Fruit fly (Drosophila melanogaster) whole organism, embryonic: ENCODE data around the gene Pex7.

Source experiments
- Abd-B ChIP-seq: fragments of 200-800 bp; sonication (Bioruptor generic); optimal IDR thresholded peaks from 2 replicates; lab custom pipeline; 2018; ENCODE audit warnings: missing biosample characterization, mild to moderate bottlenecking, missing genetic modification characterization, moderate library complexity
- CG10209 ChIP-seq: fragments of 200-800 bp; sonication (Bioruptor generic); optimal IDR thresholded peaks from 3 replicates; lab custom pipeline; 2017; ENCODE audit warnings: missing biosample characterization, mild to moderate bottlenecking, missing genetic modification characterization, missing genetic modification reagents
- CG10462 ChIP-seq: fragments of 200-800 bp; sonication (Bioruptor generic); optimal IDR thresholded peaks from 2 replicates; lab custom pipeline; 2016; ENCODE audit warnings: missing biosample characterization, missing genetic modification characterization
- CG10543 ChIP-seq: fragments of 200-800 bp; sonication (Bioruptor generic); optimal IDR thresholded peaks from 3 replicates; lab custom pipeline; 2017; ENCODE audit warnings: missing biosample characterization, mild to moderate bottlenecking, missing genetic modification characterization, moderate library complexity
- CG10979 ChIP-seq: fragments of 200-800 bp; sonication (Bioruptor generic); optimal IDR thresholded peaks from 2 replicates; lab custom pipeline; 2018; ENCODE audit warnings: missing biosample characterization, mild to moderate bottlenecking, missing genetic modification characterization, moderate library complexity
- CG11456 ChIP-seq: fragments of 200-800 bp; sonication (Bioruptor generic); IDR thresholded peaks from 3 replicates; pipeline ENCODE4 v1.3.6; 2022; ENCODE audit warnings: missing biosample characterization, missing genetic modification characterization
- CG12104 ChIP-seq: fragments of 200-800 bp; sonication (Bioruptor generic); optimal IDR thresholded peaks from 3 replicates; lab custom pipeline; 2016; ENCODE audit warnings: missing biosample characterization, missing genetic modification characterization
- CG12299 ChIP-seq: fragments of 200-800 bp; sonication (Bioruptor generic); optimal IDR thresholded peaks from 2 replicates; lab custom pipeline; 2018; ENCODE audit warnings: missing biosample characterization, mild to moderate bottlenecking, missing genetic modification characterization
- CG1233 ChIP-seq: fragments of 200-800 bp; sonication (Bioruptor generic); optimal IDR thresholded peaks from 4 replicates; lab custom pipeline; 2018; ENCODE audit warnings: missing biosample characterization, mild to moderate bottlenecking, missing genetic modification characterization
- CG13424 ChIP-seq: fragments of 200-800 bp; sonication (Bioruptor generic); optimal IDR thresholded peaks from 2 replicates; lab custom pipeline; 2019; ENCODE audit warnings: missing biosample characterization, mild to moderate bottlenecking, missing genetic modification characterization, moderate library complexity
- CG14014 ChIP-seq: fragments of 200-800 bp; sonication (Bioruptor generic); IDR thresholded peaks from 2 replicates; pipeline ENCODE4 v1.3.6; 2022; ENCODE audit warnings: missing biosample characterization, missing genetic modification characterization
- CG14050 ChIP-seq: fragments of 200-800 bp; sonication (Bioruptor generic); IDR thresholded peaks from 3 replicates; pipeline ENCODE4 v1.3.6; 2022; ENCODE audit warnings: missing biosample characterization, missing genetic modification characterization
- CG15011 ChIP-seq: fragments of 200-800 bp; sonication (Bioruptor generic); optimal IDR thresholded peaks from 3 replicates; lab custom pipeline; 2018; ENCODE audit warnings: missing biosample characterization, mild to moderate bottlenecking, missing genetic modification characterization
- CG17359 ChIP-seq: fragments of 200-800 bp; sonication (Bioruptor generic); optimal IDR thresholded peaks from 3 replicates; lab custom pipeline; 2018; ENCODE audit warnings: missing biosample characterization, mild to moderate bottlenecking, missing genetic modification characterization, moderate library complexity
- CG18476 ChIP-seq: fragments of 200-800 bp; sonication (Bioruptor generic); optimal IDR thresholded peaks from 2 replicates; lab custom pipeline; 2016; ENCODE audit warnings: missing biosample characterization, mild to moderate bottlenecking, missing genetic modification characterization
- CG2116 ChIP-seq: fragments of 200-800 bp; sonication (Bioruptor generic); optimal IDR thresholded peaks from 3 replicates; lab custom pipeline; 2018; ENCODE audit warnings: missing biosample characterization, mild to moderate bottlenecking, missing genetic modification characterization
- CG2202 ChIP-seq: fragments of 200-800 bp; sonication (Bioruptor generic); optimal IDR thresholded peaks from 2 replicates; lab custom pipeline; 2018; ENCODE audit warnings: missing biosample characterization, mild to moderate bottlenecking, missing genetic modification characterization
- CG6765 ChIP-seq: fragments of 200-800 bp; sonication (Bioruptor generic); optimal IDR thresholded peaks from 3 replicates; lab custom pipeline; 2017; ENCODE audit warnings: missing biosample characterization, mild to moderate bottlenecking, missing genetic modification characterization
- CG7556 ChIP-seq: fragments of 200-800 bp; sonication (Bioruptor generic); optimal IDR thresholded peaks from 2 replicates; lab custom pipeline; 2017; ENCODE audit warnings: missing biosample characterization, mild to moderate bottlenecking, missing genetic modification characterization
- CG7786 ChIP-seq: fragments of 200-800 bp; sonication (Bioruptor generic); optimal IDR thresholded peaks from 2 replicates; lab custom pipeline; 2016; ENCODE audit warnings: missing biosample characterization, missing genetic modification characterization
- Fer2 ChIP-seq: fragments of 200-800 bp; sonication (Bioruptor generic); optimal IDR thresholded peaks from 2 replicates; lab custom pipeline; 2018; ENCODE audit warnings: missing biosample characterization, mild to moderate bottlenecking, missing genetic modification characterization, moderate library complexity
- H2.0 ChIP-seq: fragments of 200-800 bp; sonication (Bioruptor generic); IDR thresholded peaks from 2 replicates; pipeline ENCODE4 v1.3.6; 2022; ENCODE audit warnings: missing biosample characterization, missing genetic modification characterization
- HHEX ChIP-seq: fragments of 200-800 bp; sonication (Bioruptor generic); optimal IDR thresholded peaks from 3 replicates; lab custom pipeline; 2017; ENCODE audit warnings: missing biosample characterization, mild to moderate bottlenecking, missing genetic modification characterization, missing genetic modification reagents
- Hmr ChIP-seq: fragments of 200-800 bp; sonication (Bioruptor generic); optimal IDR thresholded peaks from 3 replicates; lab custom pipeline; 2017; ENCODE audit warnings: mild to moderate bottlenecking, missing biosample characterization, missing genetic modification reagents, missing genetic modification characterization
- Lhr ChIP-seq: fragments of 200-800 bp; sonication (Bioruptor generic); optimal IDR thresholded peaks from 3 replicates; lab custom pipeline; 2017; ENCODE audit warnings: mild to moderate bottlenecking, missing biosample characterization, missing genetic modification reagents, missing genetic modification characterization
- Med ChIP-seq: fragments of 200-800 bp; sonication (Bioruptor generic); peaks from one replicate; lab custom pipeline; 2016; ENCODE audit warnings: missing biosample characterization, missing genetic modification characterization, mild to moderate bottlenecking, inconsistent platforms, moderate library complexity
- Mrtf ChIP-seq: fragments of 200-800 bp; sonication (Bioruptor generic); IDR thresholded peaks from 3 replicates; pipeline ENCODE4 v1.3.6; 2022; ENCODE audit warnings: missing biosample characterization, missing genetic modification characterization
- Side ChIP-seq: fragments of 200-800 bp; sonication (Bioruptor generic); optimal IDR thresholded peaks from 2 replicates; lab custom pipeline; 2016; ENCODE audit warnings: missing biosample characterization, missing genetic modification characterization
- Vsx1 ChIP-seq: fragments of 200-800 bp; sonication (Bioruptor generic); optimal IDR thresholded peaks from 2 replicates; lab custom pipeline; 2017; ENCODE audit warnings: missing biosample characterization, mild to moderate bottlenecking, missing genetic modification characterization, missing genetic modification reagents
- YL-1 ChIP-seq: fragments of 200-800 bp; sonication (Bioruptor generic); optimal IDR thresholded peaks from 3 replicates; lab custom pipeline; 2017; ENCODE audit warnings: missing biosample characterization, mild to moderate bottlenecking, missing genetic modification characterization
- dpn ChIP-seq, 2 experiments: fragments of 200-800 bp; sonication (Bioruptor generic); optimal IDR thresholded peaks; 3 replicates each; lab custom pipeline; 2016; ENCODE audit warnings: missing biosample characterization in 2 of 2, missing genetic modification characterization in 2 of 2
- en ChIP-seq: fragments of 200-800 bp; sonication (Bioruptor generic); optimal IDR thresholded peaks from 2 replicates; lab custom pipeline; 2016; ENCODE audit warnings: missing biosample characterization, missing genetic modification characterization
- hkb ChIP-seq, 2 experiments: fragments of 200-800 bp in 1 of 2; fragments of >200 bp in 1 of 2; sonication (Bioruptor generic) in 1 of 2; IDR thresholded peaks in 1 of 2; optimal IDR thresholded peaks in 1 of 2; 2 replicates each; pipeline versions ENCODE4 v1.3.6 to Lab custom; 2017 to 2022; ENCODE audit warnings: missing biosample characterization in 1 of 2, missing genetic modification characterization in 1 of 2
- lab ChIP-seq: fragments of 200-800 bp; sonication (Bioruptor generic); optimal IDR thresholded peaks from 3 replicates; lab custom pipeline; 2017; ENCODE audit warnings: missing biosample characterization, missing genetic modification characterization, mild to moderate bottlenecking, moderate library complexity, missing genetic modification reagents
- mirr ChIP-seq: fragments of 200-800 bp; sonication (Bioruptor generic); optimal IDR thresholded peaks from 3 replicates; lab custom pipeline; 2018; ENCODE audit warnings: missing biosample characterization, mild to moderate bottlenecking, missing genetic modification characterization
- org-1 ChIP-seq: fragments of 200-800 bp; sonication (Bioruptor generic); optimal IDR thresholded peaks from 2 replicates; lab custom pipeline; 2017; ENCODE audit warnings: missing biosample characterization, missing genetic modification characterization
- peb ChIP-seq: fragments of 200-800 bp; sonication (Bioruptor generic); IDR thresholded peaks from 2 replicates; pipeline ENCODE4 v1.3.6; 2022; ENCODE audit warnings: missing biosample characterization, missing genetic modification characterization
- ranshi ChIP-seq: fragments of 200-800 bp; sonication (Bioruptor generic); IDR thresholded peaks from 2 replicates; pipeline ENCODE4 v1.3.6; 2022; ENCODE audit warnings: missing biosample characterization, missing genetic modification characterization
- scrt ChIP-seq: fragments of 200-800 bp; sonication (Bioruptor generic); optimal IDR thresholded peaks from 2 replicates; lab custom pipeline; 2018; ENCODE audit warnings: missing biosample characterization, mild to moderate bottlenecking, missing genetic modification characterization, moderate library complexity
- sens ChIP-seq: fragments of 200-800 bp; sonication (Bioruptor generic); peaks from one replicate; lab custom pipeline; 2016; ENCODE audit warnings: missing biosample characterization, missing genetic modification characterization
- sisA ChIP-seq: fragments of 200-800 bp; sonication (Bioruptor generic); IDR thresholded peaks from 2 replicates; pipeline ENCODE4 v1.3.6; 2022; ENCODE audit warnings: missing biosample characterization, missing genetic modification characterization
- so ChIP-seq: fragments of 200-800 bp; sonication (Bioruptor generic); IDR thresholded peaks from 3 replicates; pipeline ENCODE4 v1.3.6; 2022; ENCODE audit warnings: missing biosample characterization, missing genetic modification characterization

The Pex7 gene

DNA sequence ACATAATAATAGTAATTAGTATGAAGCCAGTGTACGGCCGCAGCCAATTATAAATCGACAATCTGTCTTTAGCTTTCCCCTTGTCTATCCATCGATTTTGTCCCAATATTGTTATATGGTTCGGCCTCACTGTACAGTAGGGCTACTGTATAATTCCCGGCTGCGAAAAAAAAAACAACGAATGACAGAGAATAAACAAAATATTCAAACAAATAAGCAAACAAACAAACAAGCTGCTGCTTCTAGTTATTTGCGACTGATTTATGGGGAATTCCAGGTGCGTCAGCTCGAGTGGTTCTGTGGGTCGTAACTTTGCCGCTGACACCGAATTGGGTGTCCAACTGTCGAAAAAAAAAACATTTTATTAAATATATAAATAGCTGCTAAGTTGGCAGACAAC lies 42.7 kb downstream of the Pex7 start (continued):
- TF ChIP-seq ranshi (GFP tag; lab: Robert Waterston, UW) (no peak), YL-1 (GFP tag; lab: Kevin White, UChicago) (no peak), CG7786 (GFP tag; lab: Kevin White, UChicago) (no peak), CG2202 (no peak), so (GFP tag; lab: Robert Waterston, UW) (0 out of 3 replicates have a peak, but pooled peaks have one; percentile 32), CG10462 (GFP tag; lab: Kevin White, UChicago) (no peak), CG6765 (GFP tag; lab: Kevin White, UChicago) (peak; percentile 20), CG10209 (GFP tag; lab: Kevin White, UChicago) (peak; percentile 45), CG2116 (GFP tag; lab: Kevin White, UChicago) (no peak), CG18476 (peak; percentile 4), Lhr (GFP tag; lab: Kevin White, UChicago) (no peak), CG1233 (GFP tag; lab: Kevin White, UChicago) (peak; percentile 65), Hmr (GFP tag; lab: Kevin White, UChicago) (peak; percentile 73), hkb (optimal IDR thresholded peaks at IDR 0.05; lab: Kevin White, UChicago) (no peak), hkb (GFP tag; IDR thresholded peaks at IDR 0.05; lab: Robert Waterston, UW) (0 out of 2 replicates have a peak, but pooled peaks have one; percentile 44), CG17359 (tag; lab: Kevin White, UChicago) (peak; percentile 12), CG12104 (GFP tag; lab: Kevin White, UChicago) (no peak), CG14050 (GFP tag; lab: Robert Waterston, UW) (no peak), CG15011 (GFP tag; lab: Kevin White, UChicago) (peak; percentile 46), CG10543 (GFP tag; lab: Kevin White, UChicago) (peak; percentile 23), Abd-B (GFP tag; lab: Kevin White, UChicago) (no peak), Vsx1 (GFP tag; lab: Kevin White, UChicago) (peak; percentile 80), en (GFP tag; lab: Kevin White, UChicago) (no peak), CG14014 (GFP tag; lab: Robert Waterston, UW) (peak; percentile 58; the same call in 1 of the 2 replicates), HHEX (GFP tag; lab: Kevin White, UChicago) (peak; percentile 44), CG7556 (GFP tag; lab: Kevin White, UChicago) (peak; percentile 31), org-1 (GFP tag; lab: Kevin White, UChicago) (peak; percentile 43), scrt (GFP tag; lab: Kevin White, UChicago) (peak; percentile 6), sisA (no peak), H2.0 (GFP tag; lab: Robert Waterston, UW) (no peak), Fer2 (no peak), Med (GFP tag; lab: Kevin White, UChicago) (peak; percentile 87), Mrtf (no peak), peb (GFP tag; lab: Robert Waterston, UW) (no peak), Side (GFP tag; lab: Kevin White, UChicago) (no peak), dpn (GFP tag; optimal IDR thresholded peaks at IDR 0.05; lab: Kevin White, UChicago) (peak in 1 of 2 experiments; percentile 45), CG11456 (peak; percentile 53; the same call in 1 of the 3 replicates), sens (GFP tag; lab: Kevin White, UChicago) (peak; percentile 74), CG12299 (tag; lab: Kevin White, UChicago) (no peak), CG10979 (tag; lab: Kevin White, UChicago) (no peak), mirr (GFP tag; lab: Kevin White, UChicago) (peak; percentile 77), lab (GFP tag; lab: Kevin White, UChicago) (peak; percentile 86), CG13424 (tag; lab: Kevin White, UChicago) (no peak)
